Worm (Caenorhabditis elegans) whole organism, midembryonic: ENCODE results near the gene R04A9.9.

Experiments
- cog-1 ChIP-seq: sonication (generic microtip); optimal IDR thresholded peaks from 2 replicates; lab custom pipeline; 2016; ENCODE audit warnings: missing genetic modification characterization, missing compliant biosample characterization
- flt-1 ChIP-seq: fragments of 200-800 bp; sonication (Bioruptor generic); IDR thresholded peaks from 2 replicates; pipeline ENCODE4 v1.3.6; 2022; ENCODE audit warnings: missing genetic modification characterization, missing compliant biosample characterization
- klf-2 ChIP-seq: fragments of 200-800 bp; sonication (Bioruptor generic); conservative IDR thresholded peaks from 2 replicates; pipeline ENCODE4 v1.3.6; 2022; ENCODE audit warnings: missing genetic modification reagents, missing genetic modification characterization, missing compliant biosample characterization
- ref-1 ChIP-seq: fragments of 200-800 bp; sonication (Bioruptor generic); conservative IDR thresholded peaks from 2 replicates; pipeline ENCODE4 v1.3.6; 2022; ENCODE audit warnings: missing genetic modification reagents, missing genetic modification characterization, missing compliant biosample characterization
- tab-1 ChIP-seq: fragments of 200-800 bp; sonication (Bioruptor generic); IDR thresholded peaks from 2 replicates; pipeline ENCODE4 v1.3.6; 2022; ENCODE audit warnings: missing genetic modification characterization, missing compliant biosample characterization
- ztf-23 ChIP-seq: fragments of 200-800 bp; sonication (Bioruptor generic); IDR thresholded peaks from 2 replicates; pipeline ENCODE4 v1.3.6; 2022; ENCODE audit warnings: missing genetic modification reagents, missing genetic modification characterization, missing compliant biosample characterization
- ztf-29 ChIP-seq: fragments of 200-800 bp; sonication (Bioruptor generic); IDR thresholded peaks from 2 replicates; pipeline ENCODE4 v1.3.6; 2022; ENCODE audit warnings: missing genetic modification reagents, missing genetic modification characterization, missing compliant biosample characterization

DNA sequence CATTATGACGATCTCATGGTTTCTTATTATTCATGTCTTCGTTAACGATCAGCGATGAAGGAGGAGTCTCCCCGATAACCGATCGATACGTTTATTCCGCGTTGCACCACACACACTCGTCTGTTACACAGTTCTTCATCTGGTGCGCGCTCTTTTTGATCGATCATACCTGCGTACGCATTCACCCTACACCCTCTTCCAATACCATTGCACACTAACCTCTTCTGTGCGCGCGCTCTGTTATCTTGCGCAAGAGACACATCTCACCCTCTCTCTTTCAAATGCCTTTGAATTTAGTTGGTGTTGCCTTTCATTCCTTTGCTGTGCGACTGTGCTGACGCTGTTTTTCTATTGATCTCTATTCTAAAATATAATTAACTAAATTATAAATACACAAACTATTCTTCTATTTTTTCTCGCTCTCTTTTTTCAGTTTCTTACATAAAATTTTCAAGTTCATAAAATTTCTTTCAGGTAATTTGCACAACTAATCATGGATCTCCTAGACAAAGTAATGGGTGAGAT, 18.5 kb downstream of the R04A9.9 start, which contains the start of gene nrde-3:
- TF ChIP-seq klf-2 (GFP tag; lab: Robert Waterston, UW) (no peak), cog-1 (tag; lab: Kevin White, UChicago) (no peak), ztf-23 (GFP tag; lab: Robert Waterston, UW) (no peak), ref-1 (GFP tag; lab: Robert Waterston, UW) (no peak), tab-1 (no peak), ztf-29 (GFP tag; lab: Robert Waterston, UW) (no peak), flt-1 (GFP tag; lab: Robert Waterston, UW) (no peak)
